Worm (Caenorhabditis elegans) whole organism, L3 larva: ENCODE measurements around the gene zen-4.

ENCODE experiments used
- R02D3.7 ChIP-seq: fragments of 150-350 bp; optimal IDR thresholded peaks from 2 replicates; lab custom pipeline; 2014; ENCODE audit warnings: missing biosample characterization, missing genetic modification characterization
- ZK546.5 ChIP-seq: sonication (generic microtip); optimal IDR thresholded peaks from 2 replicates; lab custom pipeline; 2017; ENCODE audit warnings: missing biosample characterization, missing genetic modification characterization
- aly-2 ChIP-seq: fragments of 150-350 bp; optimal IDR thresholded peaks from 2 replicates; lab custom pipeline; 2014; ENCODE audit warnings: missing biosample characterization, missing genetic modification characterization
- ama-1 ChIP-seq: fragments of 150-350 bp; optimal IDR thresholded peaks from 2 replicates; lab custom pipeline; 2018
- ceh-16 ChIP-seq: sonication (generic microtip); optimal IDR thresholded peaks from 2 replicates; lab custom pipeline; 2017; ENCODE audit warnings: missing biosample characterization, missing genetic modification characterization
- ceh-28 ChIP-seq: fragments of 150-350 bp; optimal IDR thresholded peaks from 2 replicates; lab custom pipeline; 2014; ENCODE audit warnings: missing biosample characterization, missing genetic modification reagents, missing genetic modification characterization
- ceh-82 ChIP-seq: fragments of 150-350 bp; optimal IDR thresholded peaks from 2 replicates; lab custom pipeline; 2014; ENCODE audit warnings: missing biosample characterization, missing genetic modification characterization
- daf-12 ChIP-seq: fragments of 150-350 bp; optimal IDR thresholded peaks from 2 replicates; lab custom pipeline; 2014; ENCODE audit warnings: missing biosample characterization, missing genetic modification reagents, missing genetic modification characterization
- egl-27 ChIP-seq: sonication (generic microtip); optimal IDR thresholded peaks from 4 replicates; lab custom pipeline; 2017; ENCODE audit warnings: missing biosample characterization, missing genetic modification reagents, missing genetic modification characterization
- egl-5 ChIP-seq: fragments of 150-350 bp; optimal IDR thresholded peaks from 2 replicates; lab custom pipeline; 2017; ENCODE audit warnings: missing biosample characterization, missing genetic modification reagents, missing genetic modification characterization, inconsistent platforms
- elt-1 ChIP-seq: fragments of 150-350 bp; optimal IDR thresholded peaks from 2 replicates; lab custom pipeline; 2014; ENCODE audit warnings: missing biosample characterization, missing genetic modification characterization
- elt-2 ChIP-seq: sonication (generic microtip); optimal IDR thresholded peaks from 2 replicates; lab custom pipeline; 2016; ENCODE audit warnings: missing genetic modification reagents, mild to moderate bottlenecking, missing genetic modification characterization, missing compliant biosample characterization
- elt-3 ChIP-seq, 3 experiments: fragments of 150-350 bp in 1 of 3; sonication (generic microtip) in 2 of 3; optimal IDR thresholded peaks; 2 replicates in 2 of 3; 4 replicates in 1 of 3; lab custom pipeline; 2014 to 2017; ENCODE audit warnings: missing biosample characterization in 3 of 3, missing genetic modification characterization in 3 of 3
- eor-1 ChIP-seq, 2 experiments: fragments of 150-350 bp; optimal IDR thresholded peaks; 2 replicates each; lab custom pipeline; 2014 to 2018; ENCODE audit warnings: missing biosample characterization in 2 of 2, missing genetic modification characterization in 2 of 2
- fkh-10 ChIP-seq: sonication (generic microtip); optimal IDR thresholded peaks from 2 replicates; lab custom pipeline; 2017; ENCODE audit warnings: missing biosample characterization, missing genetic modification reagents, missing genetic modification characterization
- fos-1 ChIP-seq: fragments of 150-350 bp; optimal IDR thresholded peaks from 2 replicates; lab custom pipeline; 2014; ENCODE audit warnings: missing biosample characterization, missing genetic modification characterization
- hmg-11 ChIP-seq: sonication (generic microtip); optimal IDR thresholded peaks from 2 replicates; lab custom pipeline; 2016; ENCODE audit warnings: missing genetic modification characterization, missing compliant biosample characterization
- jun-1 ChIP-seq: fragments of 150-350 bp; optimal IDR thresholded peaks from 2 replicates; lab custom pipeline; 2014; ENCODE audit warnings: missing biosample characterization, missing genetic modification reagents, missing genetic modification characterization
- lin-15B ChIP-seq: fragments of 150-350 bp; optimal IDR thresholded peaks from 2 replicates; lab custom pipeline; 2014; ENCODE audit warnings: missing biosample characterization, missing genetic modification characterization
- lin-39 ChIP-seq: fragments of 150-350 bp; optimal IDR thresholded peaks from 2 replicates; lab custom pipeline; 2018; ENCODE audit warnings: missing biosample characterization, missing genetic modification reagents, missing genetic modification characterization
- lsy-12 ChIP-seq: sonication (generic microtip); optimal IDR thresholded peaks from 2 replicates; lab custom pipeline; 2016; ENCODE audit warnings: mild to moderate bottlenecking, missing genetic modification characterization, missing compliant biosample characterization
- mdl-1 ChIP-seq: fragments of 150-350 bp; optimal IDR thresholded peaks from 2 replicates; lab custom pipeline; 2014; ENCODE audit warnings: missing biosample characterization, missing genetic modification characterization
- mml-1 ChIP-seq: fragments of 150-350 bp; sonication (generic microtip); optimal IDR thresholded peaks from 3 replicates; lab custom pipeline; 2014; ENCODE audit warnings: missing biosample characterization, missing genetic modification characterization
- nfya-1 ChIP-seq: sonication (generic microtip); optimal IDR thresholded peaks from 2 replicates; lab custom pipeline; 2017; ENCODE audit warnings: missing genetic modification characterization, mild to moderate bottlenecking, missing compliant biosample characterization, antibody characterized with exemption, moderate library complexity; ENCODE audit not compliant: insufficient read depth
- nhr-11 ChIP-seq: fragments of 150-350 bp; optimal IDR thresholded peaks from 2 replicates; lab custom pipeline; 2014; ENCODE audit warnings: missing biosample characterization, missing genetic modification characterization
- nhr-12 ChIP-seq: fragments of 150-350 bp; optimal IDR thresholded peaks from 2 replicates; lab custom pipeline; 2014; ENCODE audit warnings: missing biosample characterization, missing genetic modification characterization
- nhr-23 ChIP-seq: fragments of 150-350 bp; optimal IDR thresholded peaks from 2 replicates; lab custom pipeline; 2014; ENCODE audit warnings: missing biosample characterization, missing genetic modification reagents, missing genetic modification characterization
- nhr-237 ChIP-seq: fragments of 150-350 bp; optimal IDR thresholded peaks from 2 replicates; lab custom pipeline; 2014; ENCODE audit warnings: missing biosample characterization, missing genetic modification characterization
- nhr-25 ChIP-seq: sonication (generic microtip); optimal IDR thresholded peaks from 2 replicates; lab custom pipeline; 2017; ENCODE audit warnings: missing biosample characterization, missing genetic modification characterization
- nhr-28 ChIP-seq: fragments of 150-350 bp; optimal IDR thresholded peaks from 2 replicates; lab custom pipeline; 2014; ENCODE audit warnings: missing biosample characterization, missing genetic modification characterization
- nhr-43 ChIP-seq: sonication (generic microtip); optimal IDR thresholded peaks from 2 replicates; lab custom pipeline; 2016; ENCODE audit warnings: mild to moderate bottlenecking, missing genetic modification characterization, missing compliant biosample characterization; ENCODE audit not compliant: poor library complexity, severe bottlenecking
- nhr-67 ChIP-seq: fragments of 150-350 bp; optimal IDR thresholded peaks from 2 replicates; lab custom pipeline; 2014; ENCODE audit warnings: missing biosample characterization, missing genetic modification characterization
- nhr-76 ChIP-seq: fragments of 150-350 bp; sonication (generic microtip); optimal IDR thresholded peaks from 5 replicates; lab custom pipeline; 2014; ENCODE audit warnings: missing biosample characterization, missing genetic modification characterization
- nhr-77 ChIP-seq: fragments of 150-350 bp; optimal IDR thresholded peaks from 2 replicates; lab custom pipeline; 2014; ENCODE audit warnings: missing biosample characterization, missing genetic modification characterization
- pha-4 ChIP-seq: fragments of 150-350 bp; optimal IDR thresholded peaks from 2 replicates; lab custom pipeline; 2014; ENCODE audit warnings: missing biosample characterization, missing genetic modification reagents, missing genetic modification characterization
- pqm-1 ChIP-seq: fragments of 150-350 bp; optimal IDR thresholded peaks from 2 replicates; lab custom pipeline; 2017; ENCODE audit warnings: missing biosample characterization, missing genetic modification characterization, inconsistent platforms
- sea-2 ChIP-seq: fragments of 150-350 bp; sonication (generic microtip); optimal IDR thresholded peaks from 4 replicates; lab custom pipeline; 2014; ENCODE audit warnings: missing biosample characterization, missing genetic modification reagents, missing genetic modification characterization
- skn-1 ChIP-seq: fragments of 150-350 bp; optimal IDR thresholded peaks from 2 replicates; lab custom pipeline; 2014; ENCODE audit warnings: missing biosample characterization, missing genetic modification characterization
- snpc-4 ChIP-seq: fragments of 150-350 bp; optimal IDR thresholded peaks from 2 replicates; lab custom pipeline; 2014; ENCODE audit warnings: missing biosample characterization, missing genetic modification characterization
- tbx-2 ChIP-seq: sonication (generic microtip); optimal IDR thresholded peaks from 2 replicates; lab custom pipeline; 2016; ENCODE audit warnings: mild to moderate bottlenecking, missing genetic modification characterization, missing compliant biosample characterization
- unc-39 ChIP-seq: sonication (generic microtip); optimal IDR thresholded peaks from 4 replicates; lab custom pipeline; 2017; ENCODE audit warnings: missing biosample characterization, missing genetic modification characterization
- unc-62 ChIP-seq: fragments of 150-350 bp; sonication (generic microtip); optimal IDR thresholded peaks from 4 replicates; lab custom pipeline; 2014; ENCODE audit warnings: missing biosample characterization, missing genetic modification reagents, missing genetic modification characterization
- zag-1 ChIP-seq: fragments of 150-350 bp; optimal IDR thresholded peaks from 2 replicates; lab custom pipeline; 2014; ENCODE audit warnings: missing biosample characterization, missing genetic modification characterization
- ztf-11 ChIP-seq: fragments of 150-350 bp; optimal IDR thresholded peaks from 2 replicates; lab custom pipeline; 2014; ENCODE audit warnings: missing biosample characterization, missing genetic modification characterization
- ztf-4 ChIP-seq: fragments of 150-350 bp; optimal IDR thresholded peaks from 2 replicates; lab custom pipeline; 2014; ENCODE audit warnings: missing biosample characterization, missing genetic modification characterization

zen-4 gene

ce11 chrIV:6097040-6097928 lies 20.7 kb upstream of the zen-4 start:
- TF ChIP-seq egl-5 (tag; lab: Kevin White, UChicago), result no peak
- peak; percentile 46 for TF ChIP-seq pqm-1
- peak; percentile 30 for TF ChIP-seq mdl-1
- TF ChIP-seq snpc-4 (tag; lab: Kevin White, UChicago), result peak; percentile 79
- peak; percentile 68 for TF ChIP-seq egl-27 (tag; lab: Kevin White, UChicago)
- peak; percentile 56 for TF ChIP-seq ztf-4 (tag; lab: Kevin White, UChicago)
- TF ChIP-seq nfya-1 (tag; lab: Kevin White, UChicago), result peak; percentile 82
- no peak for TF ChIP-seq nhr-28 (tag; lab: Kevin White, UChicago)
- peak; percentile 54 for TF ChIP-seq R02D3.7 (tag; lab: Kevin White, UChicago)
- TF ChIP-seq ceh-82, result no peak
- TF ChIP-seq nhr-77, result no peak
- TF ChIP-seq ceh-16, result no peak
- no peak for TF ChIP-seq ama-1
- no peak for TF ChIP-seq fos-1 (tag; lab: Kevin White, UChicago)
- TF ChIP-seq elt-1 (tag; lab: Kevin White, UChicago), result no peak
- TF ChIP-seq nhr-12, result no peak
- peak; percentile 40 for TF ChIP-seq ceh-28 (tag; lab: Kevin White, UChicago)
- TF ChIP-seq nhr-11 (tag; lab: Kevin White, UChicago), result no peak
- TF ChIP-seq elt-2 (tag; lab: Kevin White, UChicago), result peak; percentile 65
- TF ChIP-seq eor-1 (tag; optimal IDR thresholded peaks at IDR 0.05; lab: Kevin White, UChicago), result no peak
- peak in 1 of 3 experiments; percentile 13 for TF ChIP-seq elt-3 (tag; optimal IDR thresholded peaks at IDR 0.05; lab: Kevin White, UChicago)
- TF ChIP-seq hmg-11 (tag; lab: Kevin White, UChicago), result peak; percentile 96
- TF ChIP-seq tbx-2 (tag; lab: Kevin White, UChicago), result peak; percentile 68
- TF ChIP-seq nhr-43, result peak; percentile 86
- peak; percentile 41 for TF ChIP-seq lin-39 (tag; lab: Kevin White, UChicago)
- peak; percentile 39 for TF ChIP-seq lin-15B (tag; lab: Kevin White, UChicago)
- TF ChIP-seq daf-12 (tag; lab: Kevin White, UChicago), result no peak
- peak; percentile 86 for TF ChIP-seq nhr-23
- peak; percentile 44 for TF ChIP-seq lsy-12
- TF ChIP-seq pha-4 (tag; lab: Kevin White, UChicago), result peak; percentile 61
- peak; percentile 73 for TF ChIP-seq unc-62 (GFP tag; lab: Kevin White, UChicago)
- TF ChIP-seq nhr-25, result peak; percentile 98
- peak; percentile 69 for TF ChIP-seq jun-1 (tag; lab: Kevin White, UChicago)
- TF ChIP-seq ZK546.5 (tag; lab: Kevin White, UChicago), result no peak
- no peak for TF ChIP-seq nhr-76 (tag; lab: Kevin White, UChicago)

- TF ChIP-seq elt-2 (tag; lab: Kevin White, UChicago), result peak; percentile 66
- TF ChIP-seq R02D3.7 (tag; lab: Kevin White, UChicago), result no peak
- TF ChIP-seq nhr-25, result peak; percentile 17
- no peak for TF ChIP-seq ZK546.5 (tag; lab: Kevin White, UChicago)
- no peak for TF ChIP-seq nhr-76 (tag; lab: Kevin White, UChicago)
- no peak for TF ChIP-seq fkh-10 (GFP tag; lab: Kevin White, UChicago)
- TF ChIP-seq ama-1, result no peak
- no peak for TF ChIP-seq hmg-11 (tag; lab: Kevin White, UChicago)
- no peak for TF ChIP-seq nhr-11 (tag; lab: Kevin White, UChicago)
- peak; percentile 47 for TF ChIP-seq pha-4 (tag; lab: Kevin White, UChicago)
- no peak for TF ChIP-seq fos-1 (tag; lab: Kevin White, UChicago)
- TF ChIP-seq zag-1 (tag; lab: Kevin White, UChicago), result no peak
- TF ChIP-seq sea-2 (GFP tag; lab: Kevin White, UChicago), result no peak
- no peak for TF ChIP-seq tbx-2 (tag; lab: Kevin White, UChicago)
- no peak for TF ChIP-seq egl-5 (tag; lab: Kevin White, UChicago)
- peak; percentile 87 for TF ChIP-seq nhr-43
- TF ChIP-seq nhr-77, result no peak
- no peak for TF ChIP-seq lin-39 (tag; lab: Kevin White, UChicago)
- no peak for TF ChIP-seq aly-2 (tag; lab: Kevin White, UChicago)
- TF ChIP-seq lin-15B (tag; lab: Kevin White, UChicago), result no peak
- TF ChIP-seq nhr-237 (tag; lab: Kevin White, UChicago), result no peak
- TF ChIP-seq ceh-28 (tag; lab: Kevin White, UChicago), result peak; percentile 35
- no peak for TF ChIP-seq daf-12 (tag; lab: Kevin White, UChicago)
- TF ChIP-seq unc-62 (GFP tag; lab: Kevin White, UChicago), result no peak
- no peak for TF ChIP-seq unc-39 (tag; lab: Kevin White, UChicago)
- peak; percentile 60 for TF ChIP-seq egl-27 (tag; lab: Kevin White, UChicago)
- TF ChIP-seq elt-3 (tag; optimal IDR thresholded peaks at IDR 0.05; lab: Kevin White, UChicago), result peak in 1 of 3 experiments; percentile 45
- TF ChIP-seq mml-1, result no peak
- TF ChIP-seq lsy-12, result no peak
- peak; percentile 51 for TF ChIP-seq nfya-1 (tag; lab: Kevin White, UChicago)
- no peak for TF ChIP-seq ztf-4 (tag; lab: Kevin White, UChicago)
- TF ChIP-seq pqm-1, result peak; percentile 76
- TF ChIP-seq skn-1 (tag; lab: Kevin White, UChicago), result no peak
- no peak for TF ChIP-seq nhr-28 (tag; lab: Kevin White, UChicago)
- no peak for TF ChIP-seq ceh-82
- no peak for TF ChIP-seq elt-1 (tag; lab: Kevin White, UChicago)
- TF ChIP-seq ceh-16, result no peak
- no peak for TF ChIP-seq eor-1 (tag; optimal IDR thresholded peaks at IDR 0.05; lab: Kevin White, UChicago)
- peak; percentile 85 for TF ChIP-seq nhr-23
- TF ChIP-seq nhr-67 (tag; lab: Kevin White, UChicago), result no peak
- TF ChIP-seq ztf-11 (tag; lab: Kevin White, UChicago), result no peak
- no peak for TF ChIP-seq jun-1 (tag; lab: Kevin White, UChicago)
Measured at ce11 chrIV:6099770-6100169, 18.2 kb upstream of the zen-4 start.
